Fruit fly (Drosophila melanogaster): ENCODE data around the gene Oseg5.

The Oseg5 gene

DNA sequence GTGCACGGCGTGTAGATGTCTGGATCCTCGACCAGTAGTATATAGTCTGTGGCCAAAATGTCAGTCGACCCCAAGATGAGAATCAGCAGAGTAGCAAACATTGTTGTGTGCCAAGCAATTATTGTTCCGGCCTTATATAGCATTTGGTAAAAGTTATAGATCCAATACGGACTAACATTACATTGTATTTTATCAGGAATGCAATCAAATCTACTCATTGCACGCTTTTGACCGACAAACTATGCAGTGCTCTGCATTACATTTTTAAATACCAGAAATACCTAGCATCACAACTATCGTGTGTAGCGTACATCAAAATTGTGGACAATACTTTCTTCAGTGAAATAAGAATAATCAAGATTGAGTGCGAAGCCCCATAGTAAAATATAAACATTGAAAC is 14.9 kb downstream of the Oseg5 start, which contains the start of gene CheB38c:
TSS of gene CheB38c (minus strand) at position 101 of the 400 bp plus-strand sequence.
- TF ChIP-seq ttk (optimal IDR thresholded peaks at IDR 0.05) (no peak), Myc (optimal IDR thresholded peaks at IDR 0.05) (no peak), insv (optimal IDR thresholded peaks at IDR 0.05) (no peak), h (optimal IDR thresholded peaks at IDR 0.05) (no peak), psq (optimal IDR thresholded peaks at IDR 0.05) (no peak), Sin3A (optimal IDR thresholded peaks at IDR 0.05) (no peak)

DNA sequence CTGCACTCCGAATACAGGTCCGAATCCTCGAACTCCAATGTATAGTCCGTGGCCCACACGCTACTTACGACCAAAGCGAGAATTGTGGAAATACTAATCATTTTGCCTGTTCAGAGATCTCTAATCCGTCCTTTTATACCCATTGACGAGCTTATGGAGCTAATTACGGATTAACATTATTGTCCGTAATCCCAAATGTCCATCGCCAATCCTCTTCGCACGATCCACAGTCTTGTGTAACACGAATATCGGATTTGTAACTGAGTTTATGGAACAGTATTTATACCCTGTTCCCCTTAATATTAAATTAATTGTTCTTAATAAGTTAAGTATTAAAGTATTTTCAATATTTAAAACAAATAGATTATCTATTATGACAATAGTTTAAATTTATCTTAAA is 17.2 kb downstream of the Oseg5 start, which contains the start of gene CheB38a:
TSS of gene CheB38a (minus strand) at position 101 of the 400 bp plus-strand sequence.
- TF ChIP-seq insv (optimal IDR thresholded peaks at IDR 0.05) (no peak), Sin3A (optimal IDR thresholded peaks at IDR 0.05) (no peak), h (optimal IDR thresholded peaks at IDR 0.05) (no peak), Myc (optimal IDR thresholded peaks at IDR 0.05) (no peak), psq (optimal IDR thresholded peaks at IDR 0.05) (no peak), ttk (optimal IDR thresholded peaks at IDR 0.05) (no peak)

DNA sequence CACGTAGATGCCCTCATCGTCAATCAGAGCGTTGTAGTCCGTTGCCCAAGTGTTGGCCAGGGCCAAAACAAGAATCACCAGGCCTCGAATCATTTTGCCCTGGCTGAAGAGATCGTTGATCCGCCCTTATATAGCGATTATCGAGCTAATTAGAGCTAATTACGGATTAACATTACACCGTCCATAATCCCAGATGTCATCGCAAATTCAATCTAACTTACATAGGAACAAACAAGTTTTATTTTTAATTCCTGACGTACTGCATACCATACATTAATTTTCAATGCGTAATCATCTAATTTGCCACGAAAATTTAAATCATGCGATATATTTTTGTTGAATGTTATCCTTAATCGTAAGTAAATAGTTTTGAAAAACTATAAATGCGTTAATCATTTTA is 18.5 kb downstream of the Oseg5 start, which contains the start of gene CheB38b:
TSS of gene CheB38b (minus strand) at position 101 of the 400 bp plus-strand sequence.
- no peak for TF ChIP-seq ttk (optimal IDR thresholded peaks at IDR 0.05)
- TF ChIP-seq Myc (optimal IDR thresholded peaks at IDR 0.05), result no peak
- no peak for TF ChIP-seq insv (optimal IDR thresholded peaks at IDR 0.05)
- TF ChIP-seq h (optimal IDR thresholded peaks at IDR 0.05), result no peak

DNA sequence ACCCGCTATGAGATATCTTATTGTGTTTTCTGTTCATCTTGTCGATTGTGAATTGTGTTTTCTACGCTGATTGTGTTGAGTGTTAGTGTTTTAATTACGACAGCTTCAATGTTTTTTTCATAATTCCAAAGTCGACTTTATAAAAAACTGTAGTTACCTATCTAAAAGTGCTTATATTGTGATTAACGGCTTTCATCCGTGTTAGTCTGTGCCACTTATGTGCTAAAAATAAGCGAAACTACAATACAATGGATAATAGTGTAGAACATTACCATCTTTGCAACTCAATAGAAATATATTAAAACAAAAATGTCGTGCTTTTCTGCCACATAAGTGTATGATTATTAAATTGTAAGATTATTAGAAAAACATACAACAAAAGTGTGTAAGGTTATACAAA is 19.5 kb downstream of the Oseg5 start, which contains the start of gene CG33322:
TSS of gene CG33322 (minus strand) at position 101 of the 400 bp plus-strand sequence.
- no peak for TF ChIP-seq psq (optimal IDR thresholded peaks at IDR 0.05)
- no peak for TF ChIP-seq Sin3A (optimal IDR thresholded peaks at IDR 0.05)
- no peak for TF ChIP-seq Myc (optimal IDR thresholded peaks at IDR 0.05)
- no peak for TF ChIP-seq insv (optimal IDR thresholded peaks at IDR 0.05)
- no peak for TF ChIP-seq ttk (optimal IDR thresholded peaks at IDR 0.05)
- TF ChIP-seq h (optimal IDR thresholded peaks at IDR 0.05), result no peak

DNA sequence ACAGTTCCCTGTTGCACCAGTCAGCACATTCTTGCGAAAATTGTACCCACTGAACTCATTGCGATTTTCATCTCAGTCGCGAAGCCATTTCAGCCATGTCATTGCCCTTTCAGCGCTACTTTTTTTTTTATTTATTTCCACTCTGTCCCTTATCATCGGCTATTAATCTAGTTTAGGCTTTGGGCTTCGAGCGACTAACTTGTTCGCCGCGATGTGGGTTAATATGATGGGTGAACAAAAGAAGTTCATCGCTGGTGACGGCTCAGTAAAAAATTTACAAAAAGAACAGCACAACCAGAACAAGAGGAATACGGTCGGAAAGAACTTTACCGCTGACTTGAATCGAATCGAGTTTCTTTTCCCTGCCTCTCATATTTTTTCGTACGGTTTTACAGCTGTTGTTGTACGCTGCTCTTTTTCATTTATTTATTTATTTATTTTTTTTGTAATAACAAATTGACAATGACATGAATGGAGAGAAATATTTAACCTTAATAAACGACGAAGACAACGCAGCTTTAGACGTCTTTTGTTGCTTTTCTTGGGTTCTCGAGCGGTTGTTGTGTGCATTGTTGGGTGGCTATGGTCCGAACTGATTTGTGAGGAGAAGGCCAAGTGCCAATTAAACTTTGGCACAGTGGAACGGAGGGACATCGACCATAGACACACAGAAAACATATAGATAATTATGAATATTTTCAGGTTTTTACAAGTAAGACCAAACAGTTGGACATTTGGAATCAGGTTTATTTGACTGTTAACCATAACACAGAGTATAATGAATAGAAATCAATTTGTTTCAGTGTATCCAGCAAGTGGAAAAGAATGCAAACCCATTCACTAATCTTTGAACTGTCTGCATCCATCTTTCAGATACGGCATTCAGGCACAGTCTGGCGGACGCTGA is 23.1 kb downstream of the Oseg5 start:
- TF ChIP-seq psq (optimal IDR thresholded peaks at IDR 0.05), result no peak
- no peak for TF ChIP-seq h (optimal IDR thresholded peaks at IDR 0.05)
- TF ChIP-seq ttk (optimal IDR thresholded peaks at IDR 0.05), result no peak
- TF ChIP-seq Sin3A (optimal IDR thresholded peaks at IDR 0.05), result no peak
- no peak for TF ChIP-seq Myc (optimal IDR thresholded peaks at IDR 0.05)
- TF ChIP-seq insv (optimal IDR thresholded peaks at IDR 0.05), result no peak

DNA sequence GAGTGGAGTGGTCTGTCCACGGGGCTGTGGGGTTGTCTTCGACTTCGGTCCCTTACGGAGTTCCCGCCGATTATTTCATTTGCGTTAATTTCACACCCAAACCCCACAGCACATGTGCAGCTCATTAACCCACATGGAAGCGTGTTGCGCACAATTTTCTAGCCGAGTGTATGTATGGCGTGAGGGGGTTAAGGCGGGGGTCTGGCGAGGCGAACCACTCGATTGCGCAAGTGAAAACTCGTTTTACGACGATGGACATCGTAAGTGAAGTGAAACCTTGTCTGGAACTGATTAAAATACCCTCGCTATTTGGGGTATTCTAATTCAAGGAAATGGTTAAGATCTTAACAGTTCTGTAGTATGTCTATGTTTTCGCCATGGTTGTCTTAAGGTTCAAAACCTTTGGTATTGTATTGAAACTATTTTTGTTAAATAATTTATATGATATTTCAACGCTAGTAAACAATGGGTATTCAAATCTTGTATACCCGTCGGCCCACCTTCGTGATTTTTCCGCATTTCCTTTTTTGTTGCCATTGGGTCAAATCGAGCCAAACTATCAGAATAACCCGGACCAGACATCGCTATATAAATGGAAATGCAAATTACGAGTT is 24.5 kb downstream of the Oseg5 start:
- TF ChIP-seq insv (optimal IDR thresholded peaks at IDR 0.05), result no peak
- TF ChIP-seq psq (optimal IDR thresholded peaks at IDR 0.05), result no peak
- TF ChIP-seq Sin3A (optimal IDR thresholded peaks at IDR 0.05), result no peak
- no peak for TF ChIP-seq Myc (optimal IDR thresholded peaks at IDR 0.05)
- TF ChIP-seq h (optimal IDR thresholded peaks at IDR 0.05), result no peak
- TF ChIP-seq ttk (optimal IDR thresholded peaks at IDR 0.05), result no peak

DNA sequence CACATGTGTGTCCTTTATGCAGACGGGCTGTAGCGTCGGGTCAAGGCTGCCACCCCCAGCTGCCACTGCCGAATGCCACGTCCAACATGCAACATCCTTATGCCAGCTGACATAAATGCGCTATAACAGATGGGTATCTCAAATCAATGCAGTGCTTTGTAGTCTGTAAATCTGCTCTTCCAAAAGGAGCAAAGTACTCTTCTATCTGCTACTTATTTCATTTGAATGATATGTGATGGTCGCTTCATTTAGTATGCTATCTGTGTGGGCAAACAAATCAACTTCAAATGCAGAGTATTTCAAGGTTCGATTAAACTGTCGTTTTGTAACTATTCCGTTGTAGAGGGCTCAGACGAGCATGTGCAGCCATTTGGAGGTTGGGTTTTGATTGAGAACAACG is 26.4 kb downstream of the Oseg5 start:
- TF ChIP-seq Myc (optimal IDR thresholded peaks at IDR 0.05) (no peak), Sin3A (optimal IDR thresholded peaks at IDR 0.05) (no peak), ttk (optimal IDR thresholded peaks at IDR 0.05) (no peak), insv (optimal IDR thresholded peaks at IDR 0.05) (no peak), h (optimal IDR thresholded peaks at IDR 0.05) (no peak), psq (optimal IDR thresholded peaks at IDR 0.05) (no peak)

DNA sequence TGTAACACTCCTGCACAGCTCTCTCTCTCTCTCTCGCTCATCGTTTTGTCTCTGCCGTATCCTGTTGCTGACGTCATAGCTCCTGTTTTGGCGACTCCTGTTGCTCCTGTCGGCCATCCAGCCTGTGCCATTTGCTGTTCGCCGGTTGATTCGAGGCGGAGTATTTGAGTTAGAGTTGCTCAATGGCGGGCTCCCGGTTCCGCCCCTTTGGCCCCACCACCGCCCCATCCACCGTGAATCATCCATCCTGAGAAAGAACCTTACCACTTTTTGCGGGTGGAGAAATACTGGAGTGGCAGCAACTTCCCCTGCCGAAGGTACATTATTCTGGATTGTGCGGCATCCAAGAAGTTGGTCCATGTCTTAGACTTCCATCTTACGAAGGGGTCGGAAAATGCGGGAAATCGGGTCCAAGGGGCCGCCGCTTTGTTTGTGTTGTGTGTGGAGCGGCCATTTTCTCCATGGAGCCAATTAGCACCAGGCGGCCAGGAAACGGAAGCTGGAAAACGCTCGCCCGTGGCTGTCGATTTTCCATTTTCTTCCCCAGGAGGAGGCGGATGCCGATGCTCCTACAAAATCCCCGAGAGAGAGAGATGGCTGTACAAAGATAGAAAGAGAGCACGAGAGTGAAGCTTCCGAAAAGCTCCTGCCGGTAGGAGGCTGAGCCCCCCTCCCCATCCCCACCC is 27.0 kb downstream of the Oseg5 start:
- TF ChIP-seq h (optimal IDR thresholded peaks at IDR 0.05) (no peak), Sin3A (optimal IDR thresholded peaks at IDR 0.05) (no peak), psq (optimal IDR thresholded peaks at IDR 0.05) (no peak), insv (optimal IDR thresholded peaks at IDR 0.05) (no peak), ttk (optimal IDR thresholded peaks at IDR 0.05) (no peak), Myc (optimal IDR thresholded peaks at IDR 0.05) (no peak)

DNA sequence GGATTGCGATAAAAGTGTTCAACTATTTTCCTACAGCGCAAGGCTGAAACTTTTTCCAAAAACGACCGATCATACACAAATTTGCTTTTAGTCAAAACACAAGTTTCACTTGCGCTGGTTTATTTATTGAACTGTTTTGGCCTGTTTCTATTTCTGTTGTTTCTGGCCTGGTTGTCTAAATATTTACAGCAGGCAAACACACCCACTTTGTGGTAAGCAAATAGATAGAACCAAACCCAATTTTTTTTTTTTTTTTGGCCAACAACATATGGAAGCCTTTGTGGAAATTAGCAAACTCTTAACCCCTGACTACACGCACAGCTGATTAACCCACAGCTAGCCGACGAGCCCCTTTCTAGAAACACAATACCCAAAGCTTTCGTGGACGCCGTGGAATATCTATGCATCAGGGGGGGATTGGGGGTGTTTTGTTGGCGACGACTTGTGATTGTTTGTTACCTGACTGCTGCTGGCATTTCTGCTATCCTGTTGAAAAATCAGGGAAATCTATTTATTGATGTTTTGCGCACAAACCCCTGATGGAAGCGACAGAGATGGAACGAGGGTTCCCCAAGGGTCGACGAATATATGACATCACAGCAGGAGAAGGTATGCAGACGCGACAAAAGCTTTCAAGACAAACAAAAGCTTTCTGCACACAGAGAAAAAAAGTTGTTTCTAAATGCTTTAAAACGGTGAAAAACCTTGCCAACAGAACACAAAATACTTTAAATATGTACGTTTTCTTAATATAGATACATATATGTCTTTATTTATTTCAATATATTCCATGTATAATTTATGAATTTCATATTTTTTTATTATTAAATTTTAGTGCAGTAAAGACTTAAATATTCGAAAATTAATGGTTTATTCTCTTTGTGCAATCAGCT is 27.8 kb downstream of the Oseg5 start:
- TF ChIP-seq Myc (optimal IDR thresholded peaks at IDR 0.05) (no peak), insv (optimal IDR thresholded peaks at IDR 0.05) (no peak), psq (optimal IDR thresholded peaks at IDR 0.05) (no peak), Sin3A (optimal IDR thresholded peaks at IDR 0.05) (no peak)

DNA sequence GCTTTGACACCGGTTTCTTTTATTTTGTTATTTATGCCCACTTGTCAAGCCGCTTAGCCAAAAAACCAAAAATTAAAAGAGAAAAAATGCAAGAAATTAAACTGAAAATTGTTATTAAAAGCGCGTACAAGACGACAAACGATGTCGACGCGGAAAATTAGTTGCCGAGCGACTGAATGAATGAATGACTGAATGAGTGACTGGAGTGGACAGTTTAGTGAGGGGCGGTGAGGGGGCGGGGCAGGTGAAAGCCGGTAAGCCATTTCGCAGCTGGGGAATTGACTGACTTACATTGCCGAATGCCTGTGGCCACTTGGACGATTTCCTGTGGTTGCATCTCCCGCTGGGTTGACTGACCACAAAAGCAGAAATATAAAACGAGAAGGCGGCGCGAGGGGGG is 29.0 kb downstream of the Oseg5 start:
- no peak for TF ChIP-seq ttk (optimal IDR thresholded peaks at IDR 0.05)
- TF ChIP-seq Myc (optimal IDR thresholded peaks at IDR 0.05), result no peak
- TF ChIP-seq h (optimal IDR thresholded peaks at IDR 0.05), result no peak
- TF ChIP-seq psq (optimal IDR thresholded peaks at IDR 0.05), result no peak
- TF ChIP-seq insv (optimal IDR thresholded peaks at IDR 0.05), result no peak
- no peak for TF ChIP-seq Sin3A (optimal IDR thresholded peaks at IDR 0.05)

Data from Kc167 (cell line).